Worm (Caenorhabditis elegans) whole organism, L2 larva: Measurements from ENCODE around the gene str-199.

Experiments used
- blmp-1 ChIP-seq: sonication (generic microtip); optimal IDR thresholded peaks from 2 replicates; lab custom pipeline; 2017; ENCODE audit warnings: missing genetic modification characterization, mild to moderate bottlenecking, missing compliant biosample characterization, antibody characterized with exemption, moderate library complexity; ENCODE audit not compliant: insufficient read depth
- ceh-82 ChIP-seq: fragments of 150-350 bp; optimal IDR thresholded peaks from 2 replicates; lab custom pipeline; 2014; ENCODE audit warnings: missing biosample characterization, missing genetic modification characterization
- dmd-4 ChIP-seq: sonication (generic microtip); optimal IDR thresholded peaks from 2 replicates; lab custom pipeline; 2017; ENCODE audit warnings: missing biosample characterization, missing genetic modification characterization
- fos-1 ChIP-seq: fragments of 150-350 bp; optimal IDR thresholded peaks from 2 replicates; lab custom pipeline; 2014; ENCODE audit warnings: missing biosample characterization, missing genetic modification characterization
- nhr-11 ChIP-seq: fragments of 150-350 bp; optimal IDR thresholded peaks from 2 replicates; lab custom pipeline; 2014; ENCODE audit warnings: missing biosample characterization, missing genetic modification characterization
- nhr-12 ChIP-seq: fragments of 150-350 bp; optimal IDR thresholded peaks from 2 replicates; lab custom pipeline; 2014; ENCODE audit warnings: missing biosample characterization, missing genetic modification characterization
- nhr-21 ChIP-seq: fragments of 150-350 bp; optimal IDR thresholded peaks from 2 replicates; lab custom pipeline; 2014; ENCODE audit warnings: missing biosample characterization, missing genetic modification characterization
- nhr-237 ChIP-seq: fragments of 150-350 bp; optimal IDR thresholded peaks from 2 replicates; lab custom pipeline; 2014; ENCODE audit warnings: missing biosample characterization, missing genetic modification characterization
- nhr-77 ChIP-seq: fragments of 150-350 bp; optimal IDR thresholded peaks from 2 replicates; lab custom pipeline; 2014; ENCODE audit warnings: missing biosample characterization, missing genetic modification characterization
- peb-1 ChIP-seq: fragments of 150-350 bp; optimal IDR thresholded peaks from 2 replicates; lab custom pipeline; 2014; ENCODE audit warnings: missing biosample characterization, missing genetic modification characterization
- snpc-4 ChIP-seq: fragments of 150-350 bp; optimal IDR thresholded peaks from 2 replicates; lab custom pipeline; 2014; ENCODE audit warnings: missing biosample characterization, missing genetic modification characterization
- unc-62 ChIP-seq: fragments of 150-350 bp; optimal IDR thresholded peaks from 2 replicates; lab custom pipeline; 2014; ENCODE audit warnings: missing biosample characterization, missing genetic modification reagents, missing genetic modification characterization

- TF ChIP-seq nhr-237 (no peak), fos-1 (tag; lab: Kevin White, UChicago) (no peak), peb-1 (tag; lab: Kevin White, UChicago) (no peak), dmd-4 (tag; lab: Kevin White, UChicago) (no peak), blmp-1 (tag; lab: Kevin White, UChicago) (no peak), nhr-11 (no peak), unc-62 (GFP tag; lab: Kevin White, UChicago) (no peak), nhr-12 (tag; lab: Kevin White, UChicago) (no peak), nhr-77 (no peak), nhr-21 (tag; lab: Kevin White, UChicago) (no peak), snpc-4 (tag; lab: Kevin White, UChicago) (no peak), ceh-82 (tag; lab: Kevin White, UChicago) (no peak)
These were observed 30.8 kb downstream of the str-199 start, which contains the start of gene F40D4.12 for ce11 chrV:17159430-17159924.
